Worm (Caenorhabditis elegans): ENCODE results near the gene Y38F1A.7.

DNA sequence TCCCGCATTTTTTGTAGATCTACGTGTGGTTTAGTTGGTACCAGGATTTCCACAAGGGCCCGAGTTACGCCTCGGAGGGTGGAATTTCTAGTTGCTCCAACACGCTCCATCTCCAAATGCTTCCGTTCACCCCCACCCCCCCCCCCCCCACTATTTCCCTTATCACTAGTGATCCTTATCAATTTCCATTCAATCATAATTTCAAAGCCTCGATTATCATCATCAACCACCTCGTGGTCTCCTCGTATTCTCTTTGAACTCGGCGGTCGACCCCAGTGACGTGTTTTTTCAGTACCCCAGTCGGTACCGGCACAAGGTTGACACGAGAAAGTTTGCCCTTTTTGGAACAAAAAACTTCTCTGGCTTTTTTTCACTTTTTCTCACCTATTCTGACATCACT is 14.8 kb downstream of the Y38F1A.7 start:
- TF ChIP-seq him-1 (tag; optimal IDR thresholded peaks at IDR 0.05) (no peak), W03F9.2 (tag; optimal IDR thresholded peaks at IDR 0.05) (no peak), dao-5 (tag; optimal IDR thresholded peaks at IDR 0.05) (no peak)
